Fruit fly (Drosophila melanogaster): ENCODE results near the gene kst.

kst gene

DNA sequence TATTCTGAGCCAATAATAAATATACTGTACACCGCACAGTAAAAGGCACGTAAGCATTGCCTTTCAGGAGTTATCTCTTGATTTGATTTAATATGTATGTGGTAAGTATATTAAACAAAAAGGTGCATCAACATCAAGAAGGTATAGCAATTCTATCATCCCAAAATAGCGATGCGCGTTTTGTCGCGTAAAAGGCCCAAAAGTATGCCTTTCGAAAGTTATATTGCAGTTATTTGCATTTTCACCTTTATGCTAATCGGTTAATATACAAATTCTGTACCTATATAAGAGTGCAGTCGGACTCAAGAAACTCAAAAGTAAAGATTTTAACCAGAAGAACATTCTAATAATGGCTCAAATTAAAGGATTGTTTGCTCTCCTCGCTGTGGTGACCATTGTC is 21.4 kb upstream of the kst start, which contains the start of gene Drsl4:
Drsl4 (plus strand) TSS at position 333 of the 400 bp plus-strand sequence.
- no peak for TF ChIP-seq acj6 (GFP tag; optimal IDR thresholded peaks at IDR 0.05)
- no peak for TF ChIP-seq topi (GFP tag; optimal IDR thresholded peaks at IDR 0.05)
- TF ChIP-seq dac (GFP tag; optimal IDR thresholded peaks at IDR 0.05) = no peak
- TF ChIP-seq Sox102F (GFP tag; optimal IDR thresholded peaks at IDR 0.05) = no peak
- TF ChIP-seq CG6276 (GFP tag; optimal IDR thresholded peaks at IDR 0.05) = no peak
- peak; percentile 81 for TF ChIP-seq svp (GFP tag)

DNA sequence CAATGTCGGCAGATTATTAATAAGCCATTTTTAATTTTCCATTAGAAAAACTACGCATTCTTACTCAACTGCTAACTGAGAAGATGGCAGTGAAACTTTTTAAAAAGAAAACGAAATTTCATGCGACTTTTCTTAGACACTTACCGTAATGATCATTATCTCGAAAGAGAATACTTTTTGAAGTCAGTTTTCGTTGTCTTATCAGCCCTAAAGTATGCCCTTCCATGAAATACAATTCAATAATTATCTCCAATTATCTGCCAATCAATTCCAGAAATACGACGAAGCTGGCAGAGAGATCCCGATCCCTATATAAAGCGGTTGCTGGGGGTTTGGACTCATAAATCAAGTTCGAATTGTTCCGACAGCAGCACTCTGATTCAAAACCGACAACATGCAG is 20.2 kb upstream of the kst start, which contains the start of gene Drsl5:
Drsl5 (plus strand) TSS at position 341 of the 400 bp plus-strand sequence.
- TF ChIP-seq Sox102F (GFP tag; optimal IDR thresholded peaks at IDR 0.05) (no peak), acj6 (GFP tag; optimal IDR thresholded peaks at IDR 0.05) (no peak), CG6792 (GFP tag; optimal IDR thresholded peaks at IDR 0.05) (no peak), CG8319 (GFP tag; optimal IDR thresholded peaks at IDR 0.05) (no peak), salr (GFP tag; optimal IDR thresholded peaks at IDR 0.05) (no peak), svp (GFP tag) (peak; percentile 74), spab (GFP tag; optimal IDR thresholded peaks at IDR 0.05) (no peak), Sox15 (GFP tag; optimal IDR thresholded peaks at IDR 0.05) (no peak)

DNA sequence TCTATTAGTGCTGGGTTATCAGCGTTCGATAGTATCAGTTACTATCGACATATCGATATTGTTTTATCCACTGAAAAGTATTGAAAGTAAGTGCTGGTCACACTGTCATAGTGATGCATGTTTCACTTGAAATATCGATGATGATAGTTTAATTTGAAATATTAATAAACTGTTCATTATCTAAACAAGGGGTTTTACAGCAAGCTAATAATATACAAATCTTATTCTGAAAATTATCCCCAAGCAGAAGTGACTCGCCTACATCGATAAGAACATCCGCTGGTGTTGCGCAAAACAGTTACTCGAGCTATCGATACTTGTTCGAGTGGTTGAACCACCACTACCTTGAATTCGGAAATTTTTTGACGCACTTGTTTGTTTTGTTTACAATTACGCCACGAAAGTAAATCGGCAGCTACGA is 17.4 kb upstream of the kst start, which contains the start of the genes PIG-C, CG12016 and Dpm2:
PIG-C (minus strand) TSS at position 10 of the 421 bp plus-strand sequence.
CG12016 (plus strand) TSS at position 333 of the 421 bp plus-strand sequence.
Dpm2 (plus strand) TSS at position 333 of the 421 bp plus-strand sequence.
- peak; percentile 56 for TF ChIP-seq vri (GFP tag; optimal IDR thresholded peaks at IDR 0.05)
- peak; percentile 29 for TF ChIP-seq CG8632 (GFP tag; optimal IDR thresholded peaks at IDR 0.05)
- TF ChIP-seq CG8319 (GFP tag; optimal IDR thresholded peaks at IDR 0.05) = peak; percentile 10
- peak; percentile 26 for TF ChIP-seq dac (GFP tag; optimal IDR thresholded peaks at IDR 0.05)
- no peak for TF ChIP-seq Eip93F (GFP tag; optimal IDR thresholded peaks at IDR 0.05)
- TF ChIP-seq CG4318 (GFP tag; optimal IDR thresholded peaks at IDR 0.05) = no peak
- TF ChIP-seq dsx (GFP tag; optimal IDR thresholded peaks at IDR 0.05; ENCODE audit: poor library complexity, severe bottlenecking) = peak; percentile 23
- TF ChIP-seq Hr39 (GFP tag; optimal IDR thresholded peaks at IDR 0.05) = peak; percentile 80
- no peak for TF ChIP-seq CG16779 (tag; optimal IDR thresholded peaks at IDR 0.05)
- peak; percentile 85 for TF ChIP-seq CG31627 (GFP tag; optimal IDR thresholded peaks at IDR 0.05)
- TF ChIP-seq Sox14 (GFP tag; optimal IDR thresholded peaks at IDR 0.05) = peak; percentile 78
- no peak for TF ChIP-seq Hr38 (GFP tag; optimal IDR thresholded peaks at IDR 0.05)
- peak; percentile 76 for TF ChIP-seq lz (GFP tag; optimal IDR thresholded peaks at IDR 0.05)
- TF ChIP-seq CG3032 (tag; optimal IDR thresholded peaks at IDR 0.05) = peak; percentile 74
- TF ChIP-seq Eip78C (GFP tag) = peak; percentile 87
- peak; percentile 79 for TF ChIP-seq svp (GFP tag)
- TF ChIP-seq Ets96B (tag; optimal IDR thresholded peaks at IDR 0.05) = no peak
- TF ChIP-seq CG8119 (GFP tag; IDR thresholded peaks at IDR 0.05) = no peak
- no peak for TF ChIP-seq ss (GFP tag; optimal IDR thresholded peaks at IDR 0.05)
- peak; percentile 21; the same call in 1 of the 2 replicates for TF ChIP-seq Gug (GFP tag; IDR thresholded peaks at IDR 0.05)
- peak; percentile 65 for TF ChIP-seq Ets21C (GFP tag; optimal IDR thresholded peaks at IDR 0.05)
- peak; percentile 77 for TF ChIP-seq esn (GFP tag; optimal IDR thresholded peaks at IDR 0.05)
- peak; percentile 54 for TF ChIP-seq Sox15 (GFP tag; optimal IDR thresholded peaks at IDR 0.05)
- TF ChIP-seq CG34406 (GFP tag; optimal IDR thresholded peaks at IDR 0.05) = no peak
- peak in 1 of 2 experiments; percentile 33 for TF ChIP-seq salr (GFP tag; optimal IDR thresholded peaks at IDR 0.05)
- TF ChIP-seq acj6 (GFP tag; optimal IDR thresholded peaks at IDR 0.05) = peak; percentile 63
- peak; percentile 92 for TF ChIP-seq fkh (GFP tag; optimal IDR thresholded peaks at IDR 0.05)
- TF ChIP-seq Lpt (GFP tag; optimal IDR thresholded peaks at IDR 0.05) = no peak
- TF ChIP-seq CG6163 (GFP tag; IDR thresholded peaks at IDR 0.05) = no peak; the same call in 1 of the 3 replicates
- TF ChIP-seq CG11902 (GFP tag; optimal IDR thresholded peaks at IDR 0.05) = peak; percentile 45
- TF ChIP-seq CG6792 (GFP tag; optimal IDR thresholded peaks at IDR 0.05) = peak; percentile 49
- TF ChIP-seq Blimp-1 (GFP tag; optimal IDR thresholded peaks at IDR 0.05) = no peak
- TF ChIP-seq CG32006 (GFP tag; optimal IDR thresholded peaks at IDR 0.05) = no peak
- TF ChIP-seq OdsH (GFP tag; optimal IDR thresholded peaks at IDR 0.05) = peak; percentile 57
- peak; percentile 70 for TF ChIP-seq cyc (GFP tag; optimal IDR thresholded peaks at IDR 0.05)
- TF ChIP-seq Hr4 (GFP tag; optimal IDR thresholded peaks at IDR 0.05) = peak; percentile 62
- no peak for TF ChIP-seq Eip75B (GFP tag; optimal IDR thresholded peaks at IDR 0.05)
- no peak for TF ChIP-seq Sox102F (GFP tag; optimal IDR thresholded peaks at IDR 0.05)
- TF ChIP-seq CG6276 (GFP tag; optimal IDR thresholded peaks at IDR 0.05) = no peak
- TF ChIP-seq topi (GFP tag; optimal IDR thresholded peaks at IDR 0.05) = peak; percentile 64
- TF ChIP-seq CG6808 (GFP tag; optimal IDR thresholded peaks at IDR 0.05) = no peak
- peak; percentile 36 for TF ChIP-seq achi (GFP tag; optimal IDR thresholded peaks at IDR 0.05)
- TF ChIP-seq Met (GFP tag; optimal IDR thresholded peaks at IDR 0.05) = peak; percentile 71
- TF ChIP-seq fd59A (GFP tag; optimal IDR thresholded peaks at IDR 0.05) = peak; percentile 19

All from whole organism, prepupa.